Fruit fly (Drosophila melanogaster) whole organism, embryonic: ENCODE data around the gene CG9289.

ENCODE experiments used
- Asciz ChIP-seq: fragments of 200-800 bp; sonication (Bioruptor generic); optimal IDR thresholded peaks from 2 replicates; lab custom pipeline; 2017; ENCODE audit warnings: missing biosample characterization, mild to moderate bottlenecking, missing genetic modification characterization, missing genetic modification reagents
- CG10267 ChIP-seq: fragments of 200-800 bp; sonication (Bioruptor generic); optimal IDR thresholded peaks from 2 replicates; lab custom pipeline; 2018; ENCODE audit warnings: missing biosample characterization, mild to moderate bottlenecking, missing genetic modification characterization, moderate library complexity
- CG10321 ChIP-seq: fragments of 200-800 bp; sonication (Bioruptor generic); IDR thresholded peaks from 2 replicates; pipeline ENCODE4 v1.3.6; 2022; ENCODE audit warnings: missing biosample characterization, missing genetic modification characterization
- CG11456 ChIP-seq: fragments of 200-800 bp; sonication (Bioruptor generic); IDR thresholded peaks from 3 replicates; pipeline ENCODE4 v1.3.6; 2022; ENCODE audit warnings: missing biosample characterization, missing genetic modification characterization
- CG1233 ChIP-seq: fragments of 200-800 bp; sonication (Bioruptor generic); optimal IDR thresholded peaks from 4 replicates; lab custom pipeline; 2018; ENCODE audit warnings: missing biosample characterization, mild to moderate bottlenecking, missing genetic modification characterization
- CG13775 ChIP-seq: fragments of 200-800 bp; sonication (Bioruptor generic); optimal IDR thresholded peaks from 3 replicates; lab custom pipeline; 2017; ENCODE audit warnings: missing biosample characterization, mild to moderate bottlenecking, missing genetic modification characterization
- CG17568 ChIP-seq: fragments of 200-800 bp; sonication (Bioruptor generic); optimal IDR thresholded peaks from 2 replicates; lab custom pipeline; 2018; ENCODE audit warnings: missing biosample characterization, mild to moderate bottlenecking, missing genetic modification characterization, moderate library complexity
- CG2889 ChIP-seq: fragments of 200-800 bp; sonication (Bioruptor generic); IDR thresholded peaks from 3 replicates; pipeline ENCODE4 v1.3.6; 2022; ENCODE audit warnings: missing biosample characterization, missing genetic modification characterization
- CG31441 ChIP-seq: fragments of 200-800 bp; sonication (Bioruptor generic); IDR thresholded peaks from 2 replicates; pipeline ENCODE4 v1.3.6; 2022; ENCODE audit warnings: missing biosample characterization, missing genetic modification characterization
- CG3281 ChIP-seq: fragments of 200-800 bp; sonication (Bioruptor generic); optimal IDR thresholded peaks from 3 replicates; lab custom pipeline; 2017; ENCODE audit warnings: missing biosample characterization, mild to moderate bottlenecking, missing genetic modification characterization
- CG3847 ChIP-seq: fragments of 200-800 bp; sonication (Bioruptor generic); IDR thresholded peaks from 2 replicates; pipeline ENCODE4 v1.3.6; 2022; ENCODE audit warnings: missing biosample characterization, missing genetic modification characterization
- CG6683 ChIP-seq: fragments of 200-800 bp; sonication (Bioruptor generic); optimal IDR thresholded peaks from 2 replicates; lab custom pipeline; 2017; ENCODE audit warnings: missing biosample characterization, mild to moderate bottlenecking, missing genetic modification characterization, missing genetic modification reagents
- CG9437 ChIP-seq: fragments of 200-800 bp; sonication (Bioruptor generic); optimal IDR thresholded peaks from 2 replicates; lab custom pipeline; 2018; ENCODE audit warnings: missing biosample characterization, mild to moderate bottlenecking, missing genetic modification characterization
- CG9797 ChIP-seq: fragments of 200-800 bp; sonication (Bioruptor generic); optimal IDR thresholded peaks from 3 replicates; lab custom pipeline; 2018; ENCODE audit warnings: missing biosample characterization, mild to moderate bottlenecking, missing genetic modification characterization
- CG9817 ChIP-seq: fragments of 200-800 bp; sonication (Bioruptor generic); optimal IDR thresholded peaks from 2 replicates; lab custom pipeline; 2018; ENCODE audit warnings: missing biosample characterization, mild to moderate bottlenecking, missing genetic modification characterization, moderate library complexity
- Doc3 ChIP-seq: fragments of 200-800 bp; sonication (Bioruptor generic); IDR thresholded peaks from 3 replicates; pipeline ENCODE4 v1.3.6; 2022; ENCODE audit warnings: missing biosample characterization, missing genetic modification characterization; ENCODE audit not compliant: partially characterized antibody
- E2f2 ChIP-seq: fragments of 200-800 bp; sonication (Bioruptor generic); IDR thresholded peaks from 2 replicates; pipeline ENCODE4 v1.3.6; 2022; ENCODE audit warnings: missing biosample characterization, missing genetic modification characterization
- Elba2 ChIP-seq: fragments of 200-800 bp; sonication (Bioruptor generic); optimal IDR thresholded peaks from 3 replicates; lab custom pipeline; 2016; ENCODE audit warnings: missing biosample characterization, missing genetic modification characterization
- Hand ChIP-seq: fragments of 200-800 bp; sonication (Bioruptor generic); optimal IDR thresholded peaks from 2 replicates; lab custom pipeline; 2017; ENCODE audit warnings: mild to moderate bottlenecking, missing biosample characterization, missing genetic modification reagents, missing genetic modification characterization
- HmgD ChIP-seq: fragments of 200-800 bp; sonication (Bioruptor generic); optimal IDR thresholded peaks from 3 replicates; lab custom pipeline; 2016; ENCODE audit warnings: missing biosample characterization, missing genetic modification characterization
- Hr39 ChIP-seq: fragments of >200 bp; optimal IDR thresholded peaks from 2 replicates; lab custom pipeline; 2017
- Myb ChIP-seq: fragments of 200-800 bp; sonication (Bioruptor generic); optimal IDR thresholded peaks from 2 replicates; lab custom pipeline; 2016; ENCODE audit warnings: missing biosample characterization, missing genetic modification characterization
- Sox102F ChIP-seq: fragments of 200-800 bp; sonication (Bioruptor generic); optimal IDR thresholded peaks from 2 replicates; lab custom pipeline; 2018; ENCODE audit warnings: missing biosample characterization, mild to moderate bottlenecking, missing genetic modification characterization, moderate library complexity
- bcd ChIP-seq: fragments of 200-800 bp; sonication (Bioruptor generic); optimal IDR thresholded peaks from 2 replicates; lab custom pipeline; 2017; ENCODE audit warnings: missing biosample characterization, mild to moderate bottlenecking, missing genetic modification characterization
- ems ChIP-seq: fragments of 200-800 bp; sonication (Bioruptor generic); optimal IDR thresholded peaks from 3 replicates; lab custom pipeline; 2016; ENCODE audit warnings: missing biosample characterization, missing genetic modification characterization
- fd96Cb ChIP-seq: fragments of 200-800 bp; sonication (Bioruptor generic); optimal IDR thresholded peaks from 2 replicates; lab custom pipeline; 2018; ENCODE audit warnings: missing biosample characterization, mild to moderate bottlenecking, missing genetic modification characterization, moderate library complexity
- fru ChIP-seq: fragments of >200 bp; optimal IDR thresholded peaks from 2 replicates; lab custom pipeline; 2017
- gce ChIP-seq: fragments of 200-800 bp; sonication (Bioruptor generic); IDR thresholded peaks from 3 replicates; pipeline ENCODE4 v1.3.6; 2022; ENCODE audit warnings: missing biosample characterization, missing genetic modification characterization
- grau ChIP-seq: fragments of 200-800 bp; optimal IDR thresholded peaks from 3 replicates; lab custom pipeline; 2019; ENCODE audit warnings: missing biosample characterization, mild to moderate bottlenecking, missing genetic modification characterization, moderate library complexity
- gt ChIP-seq: fragments of 200-800 bp; sonication (Bioruptor generic); IDR thresholded peaks from 2 replicates; pipeline ENCODE4 v1.3.6; 2022; ENCODE audit warnings: missing biosample characterization, missing genetic modification characterization
- insv ChIP-seq, 2 experiments: fragments of 200-800 bp; sonication (Bioruptor generic); optimal IDR thresholded peaks; 3 replicates each; lab custom pipeline; 2016 to 2018; ENCODE audit warnings: missing biosample characterization in 2 of 2, missing genetic modification characterization in 2 of 2
- knrl ChIP-seq: fragments of 200-800 bp; sonication (Bioruptor generic); IDR thresholded peaks from 3 replicates; pipeline ENCODE4 v1.3.6; 2022; ENCODE audit warnings: missing biosample characterization, missing genetic modification characterization; ENCODE audit not compliant: partially characterized antibody
- lola ChIP-seq, 3 experiments: fragments of >200 bp in 2 of 3; fragments of 200-800 bp in 1 of 3; sonication (Bioruptor generic) in 1 of 3; optimal IDR thresholded peaks; 2 replicates each; lab custom pipeline; 2017 to 2019; ENCODE audit warnings: missing biosample characterization in 3 of 3, missing genetic modification characterization in 3 of 3, mild to moderate bottlenecking in 1 of 3, moderate library complexity in 1 of 3
- luna ChIP-seq: fragments of 200-800 bp; sonication (Bioruptor generic); optimal IDR thresholded peaks from 2 replicates; lab custom pipeline; 2016; ENCODE audit warnings: missing biosample characterization, missing genetic modification characterization
- maf-S ChIP-seq: fragments of 200-800 bp; sonication (Bioruptor generic); optimal IDR thresholded peaks from 2 replicates; lab custom pipeline; 2016; ENCODE audit warnings: missing biosample characterization, missing genetic modification characterization
- nerfin-1 ChIP-seq: fragments of 200-800 bp; sonication (Bioruptor generic); optimal IDR thresholded peaks from 3 replicates; lab custom pipeline; 2019; ENCODE audit warnings: missing biosample characterization, mild to moderate bottlenecking, missing genetic modification characterization, moderate library complexity
- psq ChIP-seq: fragments of 200-800 bp; sonication (Bioruptor generic); optimal IDR thresholded peaks from 2 replicates; lab custom pipeline; 2017; ENCODE audit warnings: missing biosample characterization, missing genetic modification characterization
- salm ChIP-seq: fragments of 200-800 bp; sonication (Bioruptor generic); optimal IDR thresholded peaks from 2 replicates; lab custom pipeline; 2018; ENCODE audit warnings: missing biosample characterization, mild to moderate bottlenecking, missing genetic modification characterization
- sc ChIP-seq, 3 experiments: fragments of >200 bp in 2 of 3; fragments of 200-800 bp in 1 of 3; sonication (Bioruptor generic) in 1 of 3; optimal IDR thresholded peaks; 2 replicates in 2 of 3; 3 replicates in 1 of 3; lab custom pipeline; 2017; ENCODE audit warnings: mild to moderate bottlenecking in 1 of 3, missing biosample characterization in 1 of 3, missing genetic modification characterization in 1 of 3, missing genetic modification reagents in 1 of 3
- sens ChIP-seq: fragments of 200-800 bp; sonication (Bioruptor generic); peaks from one replicate; lab custom pipeline; 2016; ENCODE audit warnings: missing biosample characterization, missing genetic modification characterization
- sim ChIP-seq: fragments of 200-800 bp; sonication (Bioruptor generic); IDR thresholded peaks from 2 replicates; pipeline ENCODE4 v1.3.6; 2022; ENCODE audit warnings: missing biosample characterization, missing genetic modification characterization
- sima ChIP-seq: fragments of 200-800 bp; sonication (Bioruptor generic); optimal IDR thresholded peaks from 2 replicates; lab custom pipeline; 2016; ENCODE audit warnings: missing biosample characterization, missing genetic modification characterization
- so ChIP-seq: fragments of 200-800 bp; sonication (Bioruptor generic); IDR thresholded peaks from 3 replicates; pipeline ENCODE4 v1.3.6; 2022; ENCODE audit warnings: missing biosample characterization, missing genetic modification characterization
- stwl ChIP-seq: fragments of 200-800 bp; sonication (Bioruptor generic); optimal IDR thresholded peaks from 3 replicates; lab custom pipeline; 2018; ENCODE audit warnings: missing biosample characterization, mild to moderate bottlenecking, missing genetic modification characterization, moderate library complexity
- tap ChIP-seq: fragments of 200-800 bp; optimal IDR thresholded peaks from 3 replicates; lab custom pipeline; 2019; ENCODE audit warnings: missing biosample characterization, mild to moderate bottlenecking, missing genetic modification characterization, moderate library complexity
- tll ChIP-seq, 2 experiments: fragments of 200-800 bp in 1 of 2; fragments of >200 bp in 1 of 2; sonication (Bioruptor generic) in 1 of 2; optimal IDR thresholded peaks; 2 replicates each; lab custom pipeline; 2017 to 2019; ENCODE audit warnings: missing biosample characterization in 2 of 2, missing genetic modification characterization in 2 of 2, mild to moderate bottlenecking in 1 of 2, moderate library complexity in 1 of 2
- ttk ChIP-seq: fragments of 200-800 bp; sonication (Bioruptor generic); IDR thresholded peaks from 2 replicates; pipeline ENCODE4 v2.1.2; 2022; ENCODE audit warnings: missing biosample characterization, missing genetic modification characterization
- wor ChIP-seq: fragments of 200-800 bp; sonication (Bioruptor generic); IDR thresholded peaks from 2 replicates; pipeline ENCODE4 v1.3.6; 2022; ENCODE audit warnings: missing biosample characterization, missing genetic modification characterization
- z ChIP-seq: fragments of 200-800 bp; sonication (Bioruptor generic); IDR thresholded peaks from 3 replicates; pipeline ENCODE4 v1.3.6; 2022; ENCODE audit warnings: missing biosample characterization, missing genetic modification characterization

CG9289 gene

DNA sequence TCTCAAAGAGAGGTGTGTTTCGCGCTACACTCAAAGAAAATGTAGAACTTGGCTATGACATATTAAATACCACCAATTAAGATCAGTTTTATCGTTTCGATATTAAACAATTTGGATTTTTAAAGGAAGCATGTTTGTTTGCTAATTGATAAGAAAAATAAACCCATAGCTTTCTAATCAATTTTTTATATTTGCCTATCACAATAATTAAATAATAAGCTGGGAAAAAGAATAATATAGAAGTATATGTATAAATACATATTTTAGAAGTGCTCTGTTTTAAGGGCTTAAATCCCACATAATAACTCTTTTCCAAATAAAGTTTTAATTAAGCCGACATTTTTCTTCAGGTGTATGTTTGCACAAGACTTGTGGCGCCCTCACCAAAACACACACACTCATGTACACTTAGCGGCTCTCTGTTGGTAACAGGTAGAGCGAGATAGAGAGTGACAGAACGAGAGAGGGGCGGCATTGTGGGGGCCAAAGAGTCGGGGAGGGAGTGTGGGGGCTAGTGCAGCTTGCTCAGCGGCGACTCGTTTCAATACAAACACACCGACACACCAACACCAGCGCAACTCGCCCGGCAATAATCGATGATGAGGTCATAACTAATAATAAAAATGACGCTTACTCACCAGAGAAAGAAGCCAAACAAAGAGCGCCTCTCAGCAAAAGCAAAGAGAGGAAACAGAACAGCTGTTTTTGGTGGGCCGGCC lies 33.6 kb upstream of the CG9289 start (continued):
- peak; percentile 81 for TF ChIP-seq salm (tag; lab: Kevin White, UChicago)
- no peak for TF ChIP-seq gt (GFP tag; lab: Robert Waterston, UW)
- peak; percentile 91 for TF ChIP-seq Hand (GFP tag; lab: Kevin White, UChicago)
- TF ChIP-seq CG13775 (GFP tag; lab: Kevin White, UChicago) = peak; percentile 96
- peak; percentile 91 for TF ChIP-seq sens (GFP tag; lab: Kevin White, UChicago)
- peak in 1 of 3 experiments; percentile 85 for TF ChIP-seq lola (GFP tag; optimal IDR thresholded peaks at IDR 0.05; lab: Kevin White, UChicago)
- TF ChIP-seq CG6683 (GFP tag; lab: Kevin White, UChicago) = peak; percentile 86
- peak; percentile 73; the same call in 1 of the 2 replicates for TF ChIP-seq ttk (GFP tag; lab: Robert Waterston, UW)
- TF ChIP-seq so = peak; percentile 64; the same call in 2 of the 3 replicates
- TF ChIP-seq Elba2 (GFP tag; lab: Kevin White, UChicago) = peak; percentile 38
- peak; percentile 85 for TF ChIP-seq fd96Cb (tag; lab: Kevin White, UChicago)
- TF ChIP-seq CG9817 = peak; percentile 86
- TF ChIP-seq fru (lab: Kevin White, UChicago) = no peak
- TF ChIP-seq bcd (GFP tag; lab: Kevin White, UChicago) = peak; percentile 90
- TF ChIP-seq CG2889 (GFP tag; lab: Robert Waterston, UW) = peak; percentile 41; the same call in 1 of the 3 replicates
- peak; percentile 83 for TF ChIP-seq CG17568 (GFP tag; lab: Kevin White, UChicago)
- peak; percentile 80 for TF ChIP-seq tap (tag; lab: Kevin White, UChicago)
- peak; percentile 95 for TF ChIP-seq CG3281 (GFP tag; lab: Kevin White, UChicago)
- peak in 1 of 2 experiments; percentile 68 for TF ChIP-seq insv (GFP tag; optimal IDR thresholded peaks at IDR 0.05; lab: Kevin White, UChicago)
- TF ChIP-seq CG9797 = no peak
- no peak for TF ChIP-seq ems
- TF ChIP-seq z (GFP tag; lab: Robert Waterston, UW) = 0 out of 3 replicates have a peak, but pooled peaks have one; percentile 37
- TF ChIP-seq Hr39 (lab: Kevin White, UChicago) = no peak
- TF ChIP-seq Sox102F (GFP tag; lab: Kevin White, UChicago) = peak; percentile 93
- TF ChIP-seq sim (GFP tag; lab: Robert Waterston, UW) = no peak
- TF ChIP-seq sima = peak; percentile 49
- TF ChIP-seq CG11456 (GFP tag; lab: Robert Waterston, UW) = peak; percentile 78
- no peak for TF ChIP-seq stwl (tag; lab: Kevin White, UChicago)
- no peak for TF ChIP-seq knrl (GFP tag; lab: Robert Waterston, UW)
- TF ChIP-seq HmgD (GFP tag; lab: Kevin White, UChicago) = no peak
- TF ChIP-seq CG1233 (GFP tag; lab: Kevin White, UChicago) = peak; percentile 90
- peak; percentile 93 for TF ChIP-seq CG9437 (GFP tag; lab: Kevin White, UChicago)
- TF ChIP-seq CG10267 (tag; lab: Kevin White, UChicago) = peak; percentile 85
- peak; percentile 87 for TF ChIP-seq Asciz (GFP tag; lab: Kevin White, UChicago)
- peak; percentile 21; the same call in 1 of the 2 replicates for TF ChIP-seq CG10321 (GFP tag; lab: Robert Waterston, UW)
- TF ChIP-seq E2f2 = peak; percentile 59
- TF ChIP-seq psq (GFP tag; lab: Kevin White, UChicago) = peak; percentile 63
- peak; percentile 39 for TF ChIP-seq maf-S (GFP tag; lab: Kevin White, UChicago)
- TF ChIP-seq wor (GFP tag; lab: Robert Waterston, UW) = no peak
- TF ChIP-seq tll (GFP tag; optimal IDR thresholded peaks at IDR 0.05; lab: Kevin White, UChicago) = no peak
- TF ChIP-seq Doc3 (GFP tag; lab: Robert Waterston, UW) = no peak
- TF ChIP-seq CG31441 (GFP tag; lab: Robert Waterston, UW) = peak; percentile 94
- TF ChIP-seq Myb = no peak
- TF ChIP-seq nerfin-1 = peak; percentile 82
- peak; percentile 95 for TF ChIP-seq grau (tag; lab: Kevin White, UChicago)
- TF ChIP-seq CG3847 = peak; percentile 72
- no peak for TF ChIP-seq luna (GFP tag; lab: Kevin White, UChicago)
- no peak for TF ChIP-seq gce (GFP tag; lab: Robert Waterston, UW)
- no peak for TF ChIP-seq sc (optimal IDR thresholded peaks at IDR 0.05; lab: Kevin White, UChicago)
- peak; percentile 74 for TF ChIP-seq sc (GFP tag; optimal IDR thresholded peaks at IDR 0.05; lab: Kevin White, UChicago)
